Worm (Caenorhabditis elegans) whole organism, L3 larva: Measurements from ENCODE around the gene lst-5.

Experiments
- R02D3.7 ChIP-seq: fragments of 150-350 bp; optimal IDR thresholded peaks from 2 replicates; lab custom pipeline; 2014; ENCODE audit warnings: missing biosample characterization, missing genetic modification characterization
- ZK546.5 ChIP-seq: sonication (generic microtip); optimal IDR thresholded peaks from 2 replicates; lab custom pipeline; 2017; ENCODE audit warnings: missing biosample characterization, missing genetic modification characterization
- ama-1 ChIP-seq: fragments of 150-350 bp; optimal IDR thresholded peaks from 2 replicates; lab custom pipeline; 2018
- ceh-16 ChIP-seq: sonication (generic microtip); optimal IDR thresholded peaks from 2 replicates; lab custom pipeline; 2017; ENCODE audit warnings: missing biosample characterization, missing genetic modification characterization
- ceh-28 ChIP-seq: fragments of 150-350 bp; optimal IDR thresholded peaks from 2 replicates; lab custom pipeline; 2014; ENCODE audit warnings: missing biosample characterization, missing genetic modification reagents, missing genetic modification characterization
- ceh-82 ChIP-seq: fragments of 150-350 bp; optimal IDR thresholded peaks from 2 replicates; lab custom pipeline; 2014; ENCODE audit warnings: missing biosample characterization, missing genetic modification characterization
- daf-12 ChIP-seq: fragments of 150-350 bp; optimal IDR thresholded peaks from 2 replicates; lab custom pipeline; 2014; ENCODE audit warnings: missing biosample characterization, missing genetic modification reagents, missing genetic modification characterization
- egl-27 ChIP-seq: sonication (generic microtip); optimal IDR thresholded peaks from 4 replicates; lab custom pipeline; 2017; ENCODE audit warnings: missing biosample characterization, missing genetic modification reagents, missing genetic modification characterization
- egl-5 ChIP-seq: fragments of 150-350 bp; optimal IDR thresholded peaks from 2 replicates; lab custom pipeline; 2017; ENCODE audit warnings: missing biosample characterization, missing genetic modification reagents, missing genetic modification characterization, inconsistent platforms
- elt-1 ChIP-seq: fragments of 150-350 bp; optimal IDR thresholded peaks from 2 replicates; lab custom pipeline; 2014; ENCODE audit warnings: missing biosample characterization, missing genetic modification characterization
- elt-2 ChIP-seq: sonication (generic microtip); optimal IDR thresholded peaks from 2 replicates; lab custom pipeline; 2016; ENCODE audit warnings: missing genetic modification reagents, mild to moderate bottlenecking, missing genetic modification characterization, missing compliant biosample characterization
- elt-3 ChIP-seq, 3 experiments: fragments of 150-350 bp in 1 of 3; sonication (generic microtip) in 2 of 3; optimal IDR thresholded peaks; 2 replicates in 2 of 3; 4 replicates in 1 of 3; lab custom pipeline; 2014 to 2017; ENCODE audit warnings: missing biosample characterization in 3 of 3, missing genetic modification characterization in 3 of 3
- eor-1 ChIP-seq, 2 experiments: fragments of 150-350 bp; optimal IDR thresholded peaks; 2 replicates each; lab custom pipeline; 2014 to 2018; ENCODE audit warnings: missing biosample characterization in 2 of 2, missing genetic modification characterization in 2 of 2
- fkh-10 ChIP-seq: sonication (generic microtip); optimal IDR thresholded peaks from 2 replicates; lab custom pipeline; 2017; ENCODE audit warnings: missing biosample characterization, missing genetic modification reagents, missing genetic modification characterization
- fos-1 ChIP-seq: fragments of 150-350 bp; optimal IDR thresholded peaks from 2 replicates; lab custom pipeline; 2014; ENCODE audit warnings: missing biosample characterization, missing genetic modification characterization
- hmg-11 ChIP-seq: sonication (generic microtip); optimal IDR thresholded peaks from 2 replicates; lab custom pipeline; 2016; ENCODE audit warnings: missing genetic modification characterization, missing compliant biosample characterization
- jun-1 ChIP-seq: fragments of 150-350 bp; optimal IDR thresholded peaks from 2 replicates; lab custom pipeline; 2014; ENCODE audit warnings: missing biosample characterization, missing genetic modification reagents, missing genetic modification characterization
- lin-15B ChIP-seq: fragments of 150-350 bp; optimal IDR thresholded peaks from 2 replicates; lab custom pipeline; 2014; ENCODE audit warnings: missing biosample characterization, missing genetic modification characterization
- lin-39 ChIP-seq: fragments of 150-350 bp; optimal IDR thresholded peaks from 2 replicates; lab custom pipeline; 2018; ENCODE audit warnings: missing biosample characterization, missing genetic modification reagents, missing genetic modification characterization
- lsy-12 ChIP-seq: sonication (generic microtip); optimal IDR thresholded peaks from 2 replicates; lab custom pipeline; 2016; ENCODE audit warnings: mild to moderate bottlenecking, missing genetic modification characterization, missing compliant biosample characterization
- mdl-1 ChIP-seq: fragments of 150-350 bp; optimal IDR thresholded peaks from 2 replicates; lab custom pipeline; 2014; ENCODE audit warnings: missing biosample characterization, missing genetic modification characterization
- mml-1 ChIP-seq: fragments of 150-350 bp; sonication (generic microtip); optimal IDR thresholded peaks from 3 replicates; lab custom pipeline; 2014; ENCODE audit warnings: missing biosample characterization, missing genetic modification characterization
- nfya-1 ChIP-seq: sonication (generic microtip); optimal IDR thresholded peaks from 2 replicates; lab custom pipeline; 2017; ENCODE audit warnings: missing genetic modification characterization, mild to moderate bottlenecking, missing compliant biosample characterization, antibody characterized with exemption, moderate library complexity; ENCODE audit not compliant: insufficient read depth
- nhr-11 ChIP-seq: fragments of 150-350 bp; optimal IDR thresholded peaks from 2 replicates; lab custom pipeline; 2014; ENCODE audit warnings: missing biosample characterization, missing genetic modification characterization
- nhr-12 ChIP-seq: fragments of 150-350 bp; optimal IDR thresholded peaks from 2 replicates; lab custom pipeline; 2014; ENCODE audit warnings: missing biosample characterization, missing genetic modification characterization
- nhr-23 ChIP-seq: fragments of 150-350 bp; optimal IDR thresholded peaks from 2 replicates; lab custom pipeline; 2014; ENCODE audit warnings: missing biosample characterization, missing genetic modification reagents, missing genetic modification characterization
- nhr-25 ChIP-seq: sonication (generic microtip); optimal IDR thresholded peaks from 2 replicates; lab custom pipeline; 2017; ENCODE audit warnings: missing biosample characterization, missing genetic modification characterization
- nhr-43 ChIP-seq: sonication (generic microtip); optimal IDR thresholded peaks from 2 replicates; lab custom pipeline; 2016; ENCODE audit warnings: mild to moderate bottlenecking, missing genetic modification characterization, missing compliant biosample characterization; ENCODE audit not compliant: poor library complexity, severe bottlenecking
- nhr-67 ChIP-seq: fragments of 150-350 bp; optimal IDR thresholded peaks from 2 replicates; lab custom pipeline; 2014; ENCODE audit warnings: missing biosample characterization, missing genetic modification characterization
- nhr-76 ChIP-seq: fragments of 150-350 bp; sonication (generic microtip); optimal IDR thresholded peaks from 5 replicates; lab custom pipeline; 2014; ENCODE audit warnings: missing biosample characterization, missing genetic modification characterization
- pha-4 ChIP-seq: fragments of 150-350 bp; optimal IDR thresholded peaks from 2 replicates; lab custom pipeline; 2014; ENCODE audit warnings: missing biosample characterization, missing genetic modification reagents, missing genetic modification characterization
- pqm-1 ChIP-seq: fragments of 150-350 bp; optimal IDR thresholded peaks from 2 replicates; lab custom pipeline; 2017; ENCODE audit warnings: missing biosample characterization, missing genetic modification characterization, inconsistent platforms
- skn-1 ChIP-seq: fragments of 150-350 bp; optimal IDR thresholded peaks from 2 replicates; lab custom pipeline; 2014; ENCODE audit warnings: missing biosample characterization, missing genetic modification characterization
- snpc-4 ChIP-seq: fragments of 150-350 bp; optimal IDR thresholded peaks from 2 replicates; lab custom pipeline; 2014; ENCODE audit warnings: missing biosample characterization, missing genetic modification characterization
- unc-39 ChIP-seq: sonication (generic microtip); optimal IDR thresholded peaks from 4 replicates; lab custom pipeline; 2017; ENCODE audit warnings: missing biosample characterization, missing genetic modification characterization
- zag-1 ChIP-seq: fragments of 150-350 bp; optimal IDR thresholded peaks from 2 replicates; lab custom pipeline; 2014; ENCODE audit warnings: missing biosample characterization, missing genetic modification characterization
- ztf-11 ChIP-seq: fragments of 150-350 bp; optimal IDR thresholded peaks from 2 replicates; lab custom pipeline; 2014; ENCODE audit warnings: missing biosample characterization, missing genetic modification characterization
- ztf-4 ChIP-seq: fragments of 150-350 bp; optimal IDR thresholded peaks from 2 replicates; lab custom pipeline; 2014; ENCODE audit warnings: missing biosample characterization, missing genetic modification characterization

lst-5 gene

ce11 chrII:7022370-7023001, at the start of gene lst-5, which contains the start of gene lst-6:
Gene lst-5 (plus strand): TSS chrII:7022913.
Gene lst-6 (minus strand): TSS chrII:7022509.
- TF ChIP-seq nfya-1 (tag; lab: Kevin White, UChicago) (peak; percentile 67), ceh-28 (peak; percentile 34), fkh-10 (GFP tag; lab: Kevin White, UChicago) (peak; percentile 57), nhr-12 (tag; lab: Kevin White, UChicago) (no peak), lin-15B (tag; lab: Kevin White, UChicago) (peak; percentile 72), elt-3 (tag; optimal IDR thresholded peaks at IDR 0.05; lab: Kevin White, UChicago) (no peak), mdl-1 (no peak), hmg-11 (tag; lab: Kevin White, UChicago) (peak; percentile 79), elt-2 (tag; lab: Kevin White, UChicago) (peak; percentile 94), jun-1 (tag; lab: Kevin White, UChicago) (peak; percentile 47), nhr-11 (no peak), nhr-23 (tag; lab: Kevin White, UChicago) (no peak), snpc-4 (tag; lab: Kevin White, UChicago) (peak; percentile 27), ZK546.5 (no peak), pha-4 (tag; lab: Kevin White, UChicago) (peak; percentile 76), pqm-1 (tag; lab: Kevin White, UChicago) (peak; percentile 30)

ce11 chrII:6973501-6973900, 49.2 kb upstream of the lst-5 start, which contains the start of gene sod-1:
Gene sod-1 (minus strand): TSS chrII:6973887.
- TF ChIP-seq elt-2 (tag; lab: Kevin White, UChicago) (no peak), mml-1 (no peak), hmg-11 (tag; lab: Kevin White, UChicago) (no peak), ama-1 (lab: Kevin White, UChicago) (no peak)
- TF ChIP-seq, all 47 proteins: peak for 0

- TF ChIP-seq nfya-1 (tag; lab: Kevin White, UChicago) (peak; percentile 79), egl-27 (tag; lab: Kevin White, UChicago) (no peak), lsy-12 (tag; lab: Kevin White, UChicago) (no peak), ceh-16 (no peak), ztf-11 (tag; lab: Kevin White, UChicago) (no peak), ceh-28 (no peak), nhr-25 (tag; lab: Kevin White, UChicago) (no peak), pha-4 (tag; lab: Kevin White, UChicago) (peak; percentile 78), daf-12 (no peak), jun-1 (tag; lab: Kevin White, UChicago) (no peak), fos-1 (no peak), ztf-4 (tag; lab: Kevin White, UChicago) (no peak), lin-15B (tag; lab: Kevin White, UChicago) (peak; percentile 50), mdl-1 (no peak), nhr-67 (no peak), hmg-11 (tag; lab: Kevin White, UChicago) (peak; percentile 43), skn-1 (tag; lab: Kevin White, UChicago) (peak; percentile 29), nhr-76 (tag; lab: Kevin White, UChicago) (no peak), elt-1 (tag; lab: Kevin White, UChicago) (no peak), snpc-4 (tag; lab: Kevin White, UChicago) (peak; percentile 48), nhr-43 (tag; lab: Kevin White, UChicago) (no peak), egl-5 (tag; lab: Kevin White, UChicago) (no peak), nhr-11 (no peak), pqm-1 (tag; lab: Kevin White, UChicago) (no peak), mml-1 (no peak), zag-1 (no peak), nhr-23 (tag; lab: Kevin White, UChicago) (peak; percentile 1), R02D3.7 (tag; lab: Kevin White, UChicago) (peak; percentile 35), elt-2 (tag; lab: Kevin White, UChicago) (no peak), unc-39 (tag; lab: Kevin White, UChicago) (no peak)
Measured at ce11 chrII:6974011-6974410, 48.7 kb upstream of the lst-5 start.

ce11 chrII:6975725-6976124, 47.0 kb upstream of the lst-5 start:
- no peak for TF ChIP-seq ama-1 (lab: Kevin White, UChicago)
- TF ChIP-seq daf-12: no peak
- TF ChIP-seq egl-5 (tag; lab: Kevin White, UChicago): no peak
- TF ChIP-seq ZK546.5: no peak
- no peak for TF ChIP-seq lin-39
- TF ChIP-seq nhr-43 (tag; lab: Kevin White, UChicago): no peak
- no peak for TF ChIP-seq nhr-12 (tag; lab: Kevin White, UChicago)
- TF ChIP-seq fkh-10 (GFP tag; lab: Kevin White, UChicago): no peak
- TF ChIP-seq nhr-76 (tag; lab: Kevin White, UChicago): no peak
- TF ChIP-seq ztf-4 (tag; lab: Kevin White, UChicago): no peak
- TF ChIP-seq unc-39 (tag; lab: Kevin White, UChicago): no peak
- TF ChIP-seq ceh-82 (tag; lab: Kevin White, UChicago): no peak
- no peak for TF ChIP-seq mml-1
- TF ChIP-seq eor-1 (tag; optimal IDR thresholded peaks at IDR 0.05; lab: Kevin White, UChicago): no peak
- no peak for TF ChIP-seq skn-1 (tag; lab: Kevin White, UChicago)
- no peak for TF ChIP-seq ceh-16
- no peak for TF ChIP-seq pqm-1 (tag; lab: Kevin White, UChicago)
- TF ChIP-seq ceh-28: no peak
- TF ChIP-seq nhr-11: no peak
- TF ChIP-seq hmg-11 (tag; lab: Kevin White, UChicago): no peak
